Worm (Caenorhabditis elegans) whole organism, L4 larva: ENCODE measurements around the gene Y47D3A.31.

Experiments used
- D1046.2 ChIP-seq: fragments of 200-800 bp; sonication (Bioruptor generic); IDR thresholded peaks from 2 replicates; pipeline ENCODE4 v1.3.6; 2022; ENCODE audit warnings: missing genetic modification characterization, missing compliant biosample characterization
- F37D6.2 ChIP-seq: sonication (generic microtip); optimal IDR thresholded peaks from 2 replicates; lab custom pipeline; 2016; ENCODE audit warnings: mild to moderate bottlenecking, missing genetic modification characterization, missing compliant biosample characterization
- F44E2.7 ChIP-seq: fragments of 200-800 bp; sonication (Bioruptor generic); IDR thresholded peaks from 2 replicates; pipeline ENCODE4 v2.1.2; 2022; ENCODE audit warnings: missing genetic modification characterization, missing compliant biosample characterization
- F49E8.2 ChIP-seq: sonication (generic microtip); optimal IDR thresholded peaks from 2 replicates; lab custom pipeline; 2016; ENCODE audit warnings: missing compliant biosample characterization, mild to moderate bottlenecking, missing genetic modification characterization, borderline replicate concordance
- Y5F2A.4 ChIP-seq: fragments of 200-800 bp; sonication (Bioruptor generic); optimal IDR thresholded peaks from 2 replicates; lab custom pipeline; 2018; ENCODE audit warnings: mild to moderate bottlenecking, missing genetic modification characterization, missing compliant biosample characterization
- Y75B8A.6 ChIP-seq: fragments of 200-800 bp; sonication (Bioruptor generic); IDR thresholded peaks from 2 replicates; pipeline ENCODE4 v1.3.6; 2022; ENCODE audit warnings: missing genetic modification reagents, missing genetic modification characterization, missing compliant biosample characterization
- ZK337.2 ChIP-seq: fragments of 200-800 bp; sonication (Bioruptor generic); IDR thresholded peaks from 2 replicates; pipeline ENCODE4 v1.3.6; 2022; ENCODE audit warnings: missing genetic modification reagents, missing genetic modification characterization, missing compliant biosample characterization
- arid-1 ChIP-seq: fragments of 200-800 bp; sonication (Bioruptor generic); conservative IDR thresholded peaks from 2 replicates; pipeline ENCODE4 v1.3.6; 2022; ENCODE audit warnings: missing genetic modification reagents, missing genetic modification characterization, missing compliant biosample characterization
- attf-4 ChIP-seq: sonication (generic microtip); optimal IDR thresholded peaks from 3 replicates; lab custom pipeline; 2017; ENCODE audit warnings: missing biosample characterization, missing genetic modification characterization
- ceh-32 ChIP-seq: sonication (generic microtip); optimal IDR thresholded peaks from 2 replicates; lab custom pipeline; 2016; ENCODE audit warnings: mild to moderate bottlenecking, missing genetic modification characterization, missing compliant biosample characterization; ENCODE audit not compliant: poor library complexity
- ceh-44 ChIP-seq: fragments of 200-800 bp; sonication (Bioruptor generic); IDR thresholded peaks from 2 replicates; pipeline ENCODE4 v1.3.6; 2022; ENCODE audit warnings: missing genetic modification reagents, missing genetic modification characterization, missing compliant biosample characterization
- ceh-62 ChIP-seq: sonication (generic microtip); optimal IDR thresholded peaks from 2 replicates; lab custom pipeline; 2017; ENCODE audit warnings: missing biosample characterization, missing genetic modification characterization
- ceh-82 ChIP-seq: sonication (generic microtip); optimal IDR thresholded peaks from 2 replicates; lab custom pipeline; 2017; ENCODE audit warnings: missing biosample characterization, missing genetic modification characterization
- ces-1 ChIP-seq: fragments of 150-350 bp; sonication (generic microtip); optimal IDR thresholded peaks from 4 replicates; lab custom pipeline; 2014; ENCODE audit warnings: missing biosample characterization, missing genetic modification reagents, missing genetic modification characterization
- ctbp-1 ChIP-seq: fragments of 200-800 bp; sonication (Bioruptor generic); IDR thresholded peaks from 2 replicates; pipeline ENCODE4 v1.3.6; 2022; ENCODE audit warnings: missing genetic modification reagents, missing genetic modification characterization, missing compliant biosample characterization
- daf-16 ChIP-seq, 3 experiments: sonication (generic microtip); optimal IDR thresholded peaks; 2 replicates each; lab custom pipeline; 2016 to 2017; ENCODE audit warnings: missing genetic modification characterization in 3 of 3, missing genetic modification reagents in 3 of 3, mild to moderate bottlenecking in 2 of 3, missing compliant biosample characterization in 2 of 3, missing biosample characterization in 1 of 3, moderate library complexity in 1 of 3
- daf-19 ChIP-seq: fragments of 200-800 bp; sonication (Bioruptor generic); conservative IDR thresholded peaks from 2 replicates; pipeline ENCODE4 v1.3.6; 2022; ENCODE audit warnings: missing genetic modification characterization, missing compliant biosample characterization
- daf-8 ChIP-seq: fragments of 200-800 bp; sonication (Bioruptor generic); IDR thresholded peaks from 2 replicates; pipeline ENCODE4 v1.3.6; 2022; ENCODE audit warnings: missing genetic modification characterization, missing compliant biosample characterization
- dmd-6 ChIP-seq: fragments of 200-800 bp; sonication (Bioruptor generic); IDR thresholded peaks from 2 replicates; pipeline ENCODE4 v1.3.6; 2022; ENCODE audit warnings: missing genetic modification reagents, missing genetic modification characterization, missing compliant biosample characterization
- dmd-9 ChIP-seq: fragments of 200-800 bp; sonication (Bioruptor generic); IDR thresholded peaks from 2 replicates; pipeline ENCODE4 v1.3.6; 2022; ENCODE audit warnings: missing genetic modification reagents, missing genetic modification characterization, missing compliant biosample characterization
- duxl-1 ChIP-seq: sonication (generic microtip); optimal IDR thresholded peaks from 2 replicates; lab custom pipeline; 2016; ENCODE audit warnings: mild to moderate bottlenecking, missing genetic modification characterization, moderate library complexity, missing compliant biosample characterization; ENCODE audit not compliant: poor library complexity
- hmg-1.1 ChIP-seq: fragments of 200-800 bp; sonication (Bioruptor generic); IDR thresholded peaks from 2 replicates; pipeline ENCODE4 v1.3.6; 2022; ENCODE audit warnings: missing genetic modification reagents, missing genetic modification characterization, missing compliant biosample characterization
- jun-1 ChIP-seq: fragments of 150-350 bp; optimal IDR thresholded peaks from 2 replicates; lab custom pipeline; 2014; ENCODE audit warnings: missing biosample characterization, missing genetic modification reagents, missing genetic modification characterization
- lim-7 ChIP-seq: fragments of 200-800 bp; sonication (Bioruptor generic); IDR thresholded peaks from 2 replicates; pipeline ENCODE4 v1.3.6; 2022; ENCODE audit warnings: missing genetic modification characterization, missing compliant biosample characterization
- lin-38 ChIP-seq: fragments of 200-800 bp; sonication (Bioruptor generic); IDR thresholded peaks from 2 replicates; pipeline ENCODE4 v1.3.6; 2022; ENCODE audit warnings: missing genetic modification reagents, missing genetic modification characterization, missing compliant biosample characterization
- lin-39 ChIP-seq: fragments of 150-350 bp; optimal IDR thresholded peaks from 2 replicates; lab custom pipeline; 2014; ENCODE audit warnings: missing biosample characterization, missing genetic modification reagents, missing genetic modification characterization
- mdl-1 ChIP-seq, 2 experiments: fragments of 150-350 bp in 1 of 2; sonication (generic microtip) in 1 of 2; optimal IDR thresholded peaks; 2 replicates each; lab custom pipeline; 2014 to 2017; ENCODE audit warnings: missing biosample characterization in 2 of 2, missing genetic modification characterization in 2 of 2
- mxl-2 ChIP-seq: fragments of 200-800 bp; sonication (Bioruptor generic); conservative IDR thresholded peaks from 2 replicates; pipeline ENCODE4 v1.3.6; 2022; ENCODE audit warnings: missing genetic modification reagents, missing genetic modification characterization, missing compliant biosample characterization
- mxl-3 ChIP-seq: fragments of 200-800 bp; sonication (Bioruptor generic); optimal IDR thresholded peaks from 2 replicates; lab custom pipeline; 2018; ENCODE audit warnings: mild to moderate bottlenecking, missing genetic modification characterization, missing compliant biosample characterization
- nhr-102 ChIP-seq: sonication (generic microtip); optimal IDR thresholded peaks from 2 replicates; lab custom pipeline; 2016; ENCODE audit warnings: mild to moderate bottlenecking, missing genetic modification characterization, moderate library complexity, missing compliant biosample characterization
- nhr-11 ChIP-seq: fragments of 150-350 bp; optimal IDR thresholded peaks from 2 replicates; lab custom pipeline; 2014; ENCODE audit warnings: missing biosample characterization, missing genetic modification characterization
- nhr-111 ChIP-seq: fragments of 200-800 bp; sonication (Bioruptor generic); optimal IDR thresholded peaks from 2 replicates; lab custom pipeline; 2018; ENCODE audit warnings: mild to moderate bottlenecking, missing genetic modification characterization, missing compliant biosample characterization
- nhr-25 ChIP-seq: sonication (generic microtip); optimal IDR thresholded peaks from 2 replicates; lab custom pipeline; 2017; ENCODE audit warnings: missing genetic modification characterization, mild to moderate bottlenecking, missing compliant biosample characterization, antibody characterized with exemption, moderate library complexity, borderline replicate concordance; ENCODE audit not compliant: insufficient read depth
- nhr-41 ChIP-seq: fragments of 200-800 bp; sonication (Bioruptor generic); IDR thresholded peaks from 2 replicates; pipeline ENCODE4 v1.3.6; 2022; ENCODE audit warnings: missing genetic modification reagents, missing genetic modification characterization, missing compliant biosample characterization
- nhr-48 ChIP-seq: sonication (generic microtip); optimal IDR thresholded peaks from 2 replicates; lab custom pipeline; 2016; ENCODE audit warnings: mild to moderate bottlenecking, missing genetic modification characterization, missing compliant biosample characterization
- pha-4 ChIP-seq, 2 experiments: fragments of 150-350 bp in 1 of 2; fragments of 200-800 bp in 1 of 2; sonication (Bioruptor generic) in 1 of 2; IDR thresholded peaks in 1 of 2; optimal IDR thresholded peaks in 1 of 2; 2 replicates each; pipeline versions ENCODE4 v1.3.6 to Lab custom; 2014 to 2022; ENCODE audit warnings: missing genetic modification characterization in 2 of 2, missing genetic modification reagents in 2 of 2, missing biosample characterization in 1 of 2, missing compliant biosample characterization in 1 of 2
- php-3 ChIP-seq: fragments of 200-800 bp; sonication (Bioruptor generic); IDR thresholded peaks from 2 replicates; pipeline ENCODE4 v1.3.6; 2022; ENCODE audit warnings: missing genetic modification reagents, missing genetic modification characterization, missing compliant biosample characterization
- pqm-1 ChIP-seq: sonication (generic microtip); optimal IDR thresholded peaks from 2 replicates; lab custom pipeline; 2017; ENCODE audit warnings: missing biosample characterization, missing genetic modification characterization
- rbr-2 ChIP-seq: sonication (generic microtip); optimal IDR thresholded peaks from 2 replicates; lab custom pipeline; 2016; ENCODE audit warnings: missing genotype, missing genetic modification characterization, missing compliant biosample characterization
- saeg-2 ChIP-seq: fragments of 200-800 bp; sonication (Bioruptor generic); IDR thresholded peaks from 2 replicates; pipeline ENCODE4 v1.3.6; 2022; ENCODE audit warnings: missing genetic modification reagents, missing genetic modification characterization, missing compliant biosample characterization
- set-16 ChIP-seq: fragments of 200-800 bp; sonication (Bioruptor generic); IDR thresholded peaks from 2 replicates; pipeline ENCODE4 v1.3.6; 2022; ENCODE audit warnings: missing genetic modification reagents, missing genetic modification characterization, missing compliant biosample characterization
- skn-1 ChIP-seq: fragments of 150-350 bp; optimal IDR thresholded peaks from 2 replicates; lab custom pipeline; 2014; ENCODE audit warnings: missing biosample characterization, missing genetic modification characterization
- snpc-1.2 ChIP-seq: fragments of 200-800 bp; sonication (Bioruptor generic); IDR thresholded peaks from 2 replicates; pipeline ENCODE4 v1.3.6; 2022; ENCODE audit warnings: missing genetic modification reagents, missing genetic modification characterization, missing compliant biosample characterization
- snpc-4 ChIP-seq: fragments of 150-350 bp; optimal IDR thresholded peaks from 2 replicates; lab custom pipeline; 2014; ENCODE audit warnings: missing biosample characterization, missing genetic modification characterization
- tra-1 ChIP-seq: fragments of 200-800 bp; sonication (Bioruptor generic); IDR thresholded peaks from 2 replicates; pipeline ENCODE4 v1.3.6; 2022; ENCODE audit warnings: missing genetic modification reagents, missing genetic modification characterization, missing compliant biosample characterization
- unc-130 ChIP-seq: sonication (generic microtip); optimal IDR thresholded peaks from 2 replicates; lab custom pipeline; 2016; ENCODE audit warnings: missing genetic modification reagents, missing genetic modification characterization, missing compliant biosample characterization
- vab-7 ChIP-seq: fragments of 200-800 bp; sonication (Bioruptor generic); IDR thresholded peaks from 2 replicates; pipeline ENCODE4 v1.3.6; 2022; ENCODE audit warnings: missing genetic modification reagents, missing genetic modification characterization, missing compliant biosample characterization
- zfp-3 ChIP-seq: fragments of 200-800 bp; sonication (Bioruptor generic); conservative IDR thresholded peaks from 2 replicates; pipeline ENCODE4 v1.3.6; 2022; ENCODE audit warnings: missing genetic modification reagents, missing genetic modification characterization, missing compliant biosample characterization
- zip-11 ChIP-seq: fragments of 200-800 bp; sonication (Bioruptor generic); IDR thresholded peaks from 2 replicates; pipeline ENCODE4 v1.3.6; 2022; ENCODE audit warnings: missing genetic modification characterization, missing compliant biosample characterization
- ztf-7 ChIP-seq: fragments of 150-350 bp; optimal IDR thresholded peaks from 2 replicates; lab custom pipeline; 2014; ENCODE audit warnings: missing biosample characterization, missing genetic modification characterization

The Y47D3A.31 gene

ce11 chrIII:11197327-11197726, 40.3 kb upstream of the Y47D3A.31 start (continued):
- TF ChIP-seq daf-8 (GFP tag; lab: Robert Waterston, UW) (no peak), zfp-3 (GFP tag; lab: Robert Waterston, UW) (no peak), jun-1 (tag; lab: Kevin White, UChicago) (no peak), ceh-44 (no peak), ceh-62 (no peak), unc-130 (GFP tag; lab: Kevin White, UChicago) (no peak), duxl-1 (tag; lab: Kevin White, UChicago) (no peak), F37D6.2 (tag; lab: Kevin White, UChicago) (no peak), dmd-6 (GFP tag; lab: Robert Waterston, UW) (peak; percentile 65), lin-38 (no peak), D1046.2 (GFP tag; lab: Robert Waterston, UW) (no peak), ceh-82 (tag; lab: Kevin White, UChicago) (no peak), nhr-25 (tag; lab: Kevin White, UChicago) (no peak), nhr-102 (no peak), hmg-1.1 (peak; percentile 26; the same call in 1 of the 2 replicates), ZK337.2 (GFP tag; lab: Robert Waterston, UW) (no peak), ztf-7 (tag; lab: Kevin White, UChicago) (no peak), attf-4 (tag; lab: Kevin White, UChicago) (no peak), Y75B8A.6 (GFP tag; lab: Robert Waterston, UW) (no peak), arid-1 (no peak), skn-1 (no peak), rbr-2 (tag; lab: Kevin White, UChicago) (no peak), nhr-48 (tag; lab: Kevin White, UChicago) (no peak), php-3 (peak; percentile 54; the same call in 1 of the 2 replicates), pha-4 (GFP tag; IDR thresholded peaks at IDR 0.05; lab: Robert Waterston, UW) (no peak), pha-4 (tag; optimal IDR thresholded peaks at IDR 0.05; lab: Kevin White, UChicago) (no peak), nhr-111 (GFP tag; lab: Kevin White, UChicago) (no peak), tra-1 (GFP tag; lab: Robert Waterston, UW) (peak; percentile 69), Y5F2A.4 (GFP tag; lab: Kevin White, UChicago) (no peak), daf-19 (GFP tag; lab: Robert Waterston, UW) (no peak), snpc-4 (no peak), F49E8.2 (no peak), mxl-3 (GFP tag; lab: Kevin White, UChicago) (peak; percentile 53), lim-7 (GFP tag; lab: Robert Waterston, UW) (no peak), saeg-2 (GFP tag; lab: Robert Waterston, UW) (no peak), vab-7 (GFP tag; lab: Robert Waterston, UW) (0 out of 2 replicates have a peak, but pooled peaks have one; percentile 13), F44E2.7 (GFP tag; lab: Robert Waterston, UW) (no peak), nhr-11 (tag; lab: Kevin White, UChicago) (no peak), nhr-41 (no peak), zip-11 (GFP tag; lab: Robert Waterston, UW) (no peak), ces-1 (no peak), mdl-1 (tag; optimal IDR thresholded peaks at IDR 0.05; lab: Kevin White, UChicago) (peak in 1 of 2 experiments; percentile 44), snpc-1.2 (GFP tag; lab: Robert Waterston, UW) (no peak), lin-39 (tag; lab: Kevin White, UChicago) (no peak), set-16 (GFP tag; lab: Robert Waterston, UW) (no peak), ctbp-1 (no peak), mxl-2 (GFP tag; lab: Robert Waterston, UW) (no peak), dmd-9 (GFP tag; lab: Robert Waterston, UW) (no peak), daf-16 (GFP tag; optimal IDR thresholded peaks at IDR 0.05; lab: Kevin White, UChicago) (no peak), daf-16 (tag; optimal IDR thresholded peaks at IDR 0.05; lab: Kevin White, UChicago) (peak; percentile 86), pqm-1 (tag; lab: Kevin White, UChicago) (peak; percentile 87), ceh-32 (no peak)
